Worm (Caenorhabditis elegans) whole organism, late embryonic: ENCODE measurements around the gene pyc-1.

ENCODE experiments used
- ahr-1 ChIP-seq: sonication (generic microtip); optimal IDR thresholded peaks from 2 replicates; lab custom pipeline; 2016; ENCODE audit warnings: missing genetic modification characterization, missing compliant biosample characterization
- ama-1 ChIP-seq: fragments of 150-350 bp; optimal IDR thresholded peaks from 2 replicates; lab custom pipeline; 2014
- ceh-30 ChIP-seq: fragments of 150-350 bp; optimal IDR thresholded peaks from 2 replicates; lab custom pipeline; 2014; ENCODE audit warnings: missing biosample characterization, missing genetic modification characterization
- ceh-31 ChIP-seq: sonication (generic microtip); optimal IDR thresholded peaks from 2 replicates; lab custom pipeline; 2016; ENCODE audit warnings: missing genetic modification characterization, missing compliant biosample characterization
- ceh-9 ChIP-seq: sonication (generic microtip); optimal IDR thresholded peaks from 2 replicates; lab custom pipeline; 2016; ENCODE audit warnings: mild to moderate bottlenecking, missing genetic modification characterization, inconsistent platforms, missing compliant biosample characterization
- dve-1 ChIP-seq: sonication (generic microtip); optimal IDR thresholded peaks from 2 replicates; lab custom pipeline; 2017; ENCODE audit warnings: antibody characterized with exemption, mild to moderate bottlenecking, missing genetic modification characterization, missing compliant biosample characterization
- eyg-1 ChIP-seq: sonication (generic microtip); optimal IDR thresholded peaks from 2 replicates; lab custom pipeline; 2016; ENCODE audit warnings: missing genotype, missing genetic modification characterization, missing compliant biosample characterization
- lin-11 ChIP-seq: fragments of 200-800 bp; sonication (Bioruptor generic); optimal IDR thresholded peaks from 2 replicates; lab custom pipeline; 2018; ENCODE audit warnings: mild to moderate bottlenecking, missing genetic modification characterization, missing compliant biosample characterization
- madf-2 ChIP-seq: sonication (generic microtip); optimal IDR thresholded peaks from 2 replicates; lab custom pipeline; 2017; ENCODE audit warnings: missing genetic modification characterization, missing compliant biosample characterization
- pha-2 ChIP-seq: sonication (generic microtip); optimal IDR thresholded peaks from 2 replicates; lab custom pipeline; 2017; ENCODE audit warnings: mild to moderate bottlenecking, missing genetic modification characterization, missing compliant biosample characterization
- pha-4 ChIP-seq: fragments of 150-350 bp; optimal IDR thresholded peaks from 2 replicates; lab custom pipeline; 2018; ENCODE audit warnings: missing biosample characterization, missing genetic modification reagents, missing genetic modification characterization
- pqm-1 ChIP-seq: sonication (generic microtip); optimal IDR thresholded peaks from 2 replicates; lab custom pipeline; 2016; ENCODE audit warnings: missing genetic modification characterization, missing compliant biosample characterization
- unc-86 ChIP-seq: sonication (generic microtip); optimal IDR thresholded peaks from 2 replicates; lab custom pipeline; 2016; ENCODE audit warnings: missing genetic modification characterization, missing compliant biosample characterization

- no peak for TF ChIP-seq dve-1 (tag; lab: Kevin White, UChicago)
- no peak for TF ChIP-seq ceh-9 (tag; lab: Kevin White, UChicago)
- no peak for TF ChIP-seq lin-11 (tag; lab: Kevin White, UChicago)
- no peak for TF ChIP-seq ama-1
- no peak for TF ChIP-seq pha-2
- no peak for TF ChIP-seq unc-86
- TF ChIP-seq eyg-1 (tag; lab: Kevin White, UChicago): no peak
- no peak for TF ChIP-seq pha-4
- TF ChIP-seq pqm-1 (tag; lab: Kevin White, UChicago): no peak
- TF ChIP-seq ahr-1: no peak
- TF ChIP-seq madf-2 (tag; lab: Kevin White, UChicago): no peak
- TF ChIP-seq ceh-31 (tag; lab: Kevin White, UChicago): no peak
- no peak for TF ChIP-seq ceh-30
Measured at ce11 chrV:11789474-11789873, 32.9 kb downstream of the pyc-1 start, which contains the start of gene D2023.1.
